Fruit fly (Drosophila melanogaster) whole organism, embryonic: ENCODE results near the gene Alg7.
A peak's percentile ranks its signal among the peaks of the same experiment; 100 is the strongest.

Source experiments
- ATbp ChIP-seq: fragments of 200-800 bp; sonication (Bioruptor generic); optimal IDR thresholded peaks from 2 replicates; lab custom pipeline; 2017; ENCODE audit warnings: missing biosample characterization, mild to moderate bottlenecking, missing genetic modification characterization, missing genetic modification reagents
- Ada2b ChIP-seq: fragments of 200-800 bp; sonication (Bioruptor generic); IDR thresholded peaks from 2 replicates; pipeline ENCODE4 v1.3.6; 2022; ENCODE audit warnings: missing biosample characterization, missing genetic modification characterization
- Antp ChIP-seq: fragments of 200-800 bp; sonication (Bioruptor generic); optimal IDR thresholded peaks from 3 replicates; lab custom pipeline; 2016; ENCODE audit warnings: missing biosample characterization, missing genetic modification characterization
- Atf3 ChIP-seq: fragments of 200-800 bp; sonication (Bioruptor generic); optimal IDR thresholded peaks from 3 replicates; lab custom pipeline; 2016; ENCODE audit warnings: missing biosample characterization, missing genetic modification characterization
- Atf6 ChIP-seq: fragments of 200-800 bp; sonication (Bioruptor generic); IDR thresholded peaks from 2 replicates; pipeline ENCODE4 v1.3.6; 2022; ENCODE audit warnings: missing biosample characterization, missing genetic modification characterization
- Bdp1 ChIP-seq: fragments of 200-800 bp; sonication (Bioruptor generic); optimal IDR thresholded peaks from 3 replicates; lab custom pipeline; 2016; ENCODE audit warnings: missing biosample characterization, missing genetic modification characterization
- CG11696 ChIP-seq: fragments of 200-800 bp; sonication (Bioruptor generic); IDR thresholded peaks from 2 replicates; pipeline ENCODE4 v1.3.6; 2022; ENCODE audit warnings: missing biosample characterization, missing genetic modification characterization
- CG12744 ChIP-seq: fragments of 200-800 bp; sonication (Bioruptor generic); optimal IDR thresholded peaks from 2 replicates; lab custom pipeline; 2016; ENCODE audit warnings: missing biosample characterization, missing genetic modification characterization
- CG12769 ChIP-seq: fragments of 200-800 bp; sonication (Bioruptor generic); optimal IDR thresholded peaks from 2 replicates; lab custom pipeline; 2019; ENCODE audit warnings: missing biosample characterization, mild to moderate bottlenecking, missing genetic modification characterization, moderate library complexity
- CG12942 ChIP-seq: fragments of 200-800 bp; sonication (Bioruptor generic); optimal IDR thresholded peaks from 3 replicates; lab custom pipeline; 2016; ENCODE audit warnings: missing biosample characterization, missing genetic modification characterization
- CG13287 ChIP-seq: fragments of 200-800 bp; sonication (Bioruptor generic); IDR thresholded peaks from 2 replicates; pipeline ENCODE4 v1.3.6; 2022; ENCODE audit warnings: missing biosample characterization, missing genetic modification characterization; ENCODE audit not compliant: partially characterized antibody
- CG13775 ChIP-seq: fragments of 200-800 bp; sonication (Bioruptor generic); optimal IDR thresholded peaks from 3 replicates; lab custom pipeline; 2017; ENCODE audit warnings: missing biosample characterization, mild to moderate bottlenecking, missing genetic modification characterization
- CG15479 ChIP-seq: fragments of 200-800 bp; sonication (Bioruptor generic); optimal IDR thresholded peaks from 3 replicates; lab custom pipeline; 2019; ENCODE audit warnings: missing biosample characterization, mild to moderate bottlenecking, missing genetic modification characterization, moderate library complexity
- CG16863 ChIP-seq: fragments of 200-800 bp; sonication (Bioruptor generic); optimal IDR thresholded peaks from 3 replicates; lab custom pipeline; 2016; ENCODE audit warnings: missing biosample characterization, missing genetic modification characterization
- CG17829 ChIP-seq: fragments of 200-800 bp; optimal IDR thresholded peaks from 2 replicates; lab custom pipeline; 2019; ENCODE audit warnings: missing biosample characterization, mild to moderate bottlenecking, missing genetic modification characterization, moderate library complexity
- CG2875 ChIP-seq: fragments of 200-800 bp; sonication (Bioruptor generic); optimal IDR thresholded peaks from 2 replicates; lab custom pipeline; 2017; ENCODE audit warnings: missing biosample characterization, mild to moderate bottlenecking, missing genetic modification characterization, missing genetic modification reagents
- CG2889 ChIP-seq: fragments of 200-800 bp; sonication (Bioruptor generic); IDR thresholded peaks from 3 replicates; pipeline ENCODE4 v1.3.6; 2022; ENCODE audit warnings: missing biosample characterization, missing genetic modification characterization
- CG31365 ChIP-seq: fragments of 200-800 bp; sonication (Bioruptor generic); optimal IDR thresholded peaks from 2 replicates; lab custom pipeline; 2018; ENCODE audit warnings: missing biosample characterization, mild to moderate bottlenecking, missing genetic modification characterization
- CG34422 ChIP-seq: fragments of 200-800 bp; sonication (Bioruptor generic); IDR thresholded peaks from 3 replicates; pipeline ENCODE4 v1.3.6; 2022; ENCODE audit warnings: missing biosample characterization, missing genetic modification characterization
- CG4854 ChIP-seq: fragments of 200-800 bp; sonication (Bioruptor generic); optimal IDR thresholded peaks from 2 replicates; lab custom pipeline; 2016; ENCODE audit warnings: missing biosample characterization, missing genetic modification characterization, inconsistent platforms
- CG6683 ChIP-seq: fragments of 200-800 bp; sonication (Bioruptor generic); optimal IDR thresholded peaks from 2 replicates; lab custom pipeline; 2017; ENCODE audit warnings: missing biosample characterization, mild to moderate bottlenecking, missing genetic modification characterization, missing genetic modification reagents
- CG6813 ChIP-seq: fragments of 200-800 bp; sonication (Bioruptor generic); optimal IDR thresholded peaks from 2 replicates; lab custom pipeline; 2017; ENCODE audit warnings: missing biosample characterization, missing genetic modification characterization, mild to moderate bottlenecking, moderate library complexity, missing genetic modification reagents
- CG7786 ChIP-seq: fragments of 200-800 bp; sonication (Bioruptor generic); optimal IDR thresholded peaks from 2 replicates; lab custom pipeline; 2016; ENCODE audit warnings: missing biosample characterization, missing genetic modification characterization
- CG8290 ChIP-seq, 3 experiments: fragments of 200-800 bp; sonication (Bioruptor generic); optimal IDR thresholded peaks; 2 replicates each; lab custom pipeline; 2016 to 2019; ENCODE audit warnings: missing biosample characterization in 3 of 3, missing genetic modification characterization in 3 of 3, mild to moderate bottlenecking in 2 of 3, moderate library complexity in 1 of 3
- CG9876 ChIP-seq: fragments of 200-800 bp; sonication (Bioruptor generic); optimal IDR thresholded peaks from 2 replicates; lab custom pipeline; 2016; ENCODE audit warnings: missing biosample characterization, missing genetic modification characterization
- CHES-1-like ChIP-seq: fragments of 200-800 bp; sonication (Bioruptor generic); optimal IDR thresholded peaks from 2 replicates; lab custom pipeline; 2016; ENCODE audit warnings: missing biosample characterization, missing genetic modification characterization
- Dad ChIP-seq: fragments of 200-800 bp; sonication (Bioruptor generic); optimal IDR thresholded peaks from 3 replicates; lab custom pipeline; 2016; ENCODE audit warnings: missing biosample characterization, missing genetic modification characterization
- Hey ChIP-seq: fragments of 200-800 bp; sonication (Bioruptor generic); optimal IDR thresholded peaks from 3 replicates; lab custom pipeline; 2018; ENCODE audit warnings: missing biosample characterization, mild to moderate bottlenecking, missing genetic modification characterization
- HmgZ ChIP-seq: fragments of 200-800 bp; sonication (Bioruptor generic); optimal IDR thresholded peaks from 2 replicates; lab custom pipeline; 2018; ENCODE audit warnings: missing biosample characterization, mild to moderate bottlenecking, missing genetic modification characterization
- Hr78 ChIP-seq, 2 experiments: fragments of 200-800 bp in 1 of 2; fragments of >200 bp in 1 of 2; sonication (Bioruptor generic) in 1 of 2; optimal IDR thresholded peaks; 2 replicates each; lab custom pipeline; 2017 to 2019; ENCODE audit warnings: missing biosample characterization in 2 of 2, missing genetic modification characterization in 2 of 2, mild to moderate bottlenecking in 1 of 2, moderate library complexity in 1 of 2
- Mes4 ChIP-seq: fragments of 200-800 bp; sonication (Bioruptor generic); optimal IDR thresholded peaks from 2 replicates; lab custom pipeline; 2016; ENCODE audit warnings: missing biosample characterization, missing genetic modification characterization
- Ravus ChIP-seq: fragments of 200-800 bp; sonication (Bioruptor generic); IDR thresholded peaks from 2 replicates; pipeline ENCODE4 v1.3.6; 2022; ENCODE audit warnings: missing biosample characterization, missing genetic modification characterization
- Rfx ChIP-seq: fragments of 200-800 bp; sonication (Bioruptor generic); IDR thresholded peaks from 2 replicates; pipeline ENCODE4 v1.3.6; 2022; ENCODE audit warnings: missing biosample characterization, missing genetic modification characterization
- Sox102F ChIP-seq: fragments of 200-800 bp; sonication (Bioruptor generic); optimal IDR thresholded peaks from 2 replicates; lab custom pipeline; 2018; ENCODE audit warnings: missing biosample characterization, mild to moderate bottlenecking, missing genetic modification characterization, moderate library complexity
- br ChIP-seq: fragments of >200 bp; optimal IDR thresholded peaks from 2 replicates; lab custom pipeline; 2017
- chif ChIP-seq, 2 experiments: fragments of 200-800 bp; sonication (Bioruptor generic); optimal IDR thresholded peaks; 3 replicates each; lab custom pipeline; 2016; ENCODE audit warnings: missing biosample characterization in 2 of 2, missing genetic modification characterization in 2 of 2
- crp ChIP-seq, 2 experiments: fragments of 200-800 bp; sonication (Bioruptor generic); optimal IDR thresholded peaks; 2 replicates in 1 of 2; 3 replicates in 1 of 2; lab custom pipeline; 2017; ENCODE audit warnings: missing biosample characterization in 2 of 2, missing genetic modification characterization in 2 of 2, mild to moderate bottlenecking in 1 of 2, moderate library complexity in 1 of 2
- dm ChIP-seq: fragments of 200-800 bp; sonication (Bioruptor generic); optimal IDR thresholded peaks from 3 replicates; lab custom pipeline; 2016; ENCODE audit warnings: missing biosample characterization, missing genetic modification characterization
- dmrt99B ChIP-seq: fragments of 200-800 bp; sonication (Bioruptor generic); optimal IDR thresholded peaks from 2 replicates; lab custom pipeline; 2018; ENCODE audit warnings: missing biosample characterization, mild to moderate bottlenecking, missing genetic modification characterization, moderate library complexity
- dysf ChIP-seq: fragments of 200-800 bp; sonication (Bioruptor generic); IDR thresholded peaks from 3 replicates; pipeline ENCODE4 v1.3.6; 2022; ENCODE audit warnings: missing biosample characterization, missing genetic modification characterization
- gsb-n ChIP-seq: fragments of 200-800 bp; sonication (Bioruptor generic); optimal IDR thresholded peaks from 3 replicates; lab custom pipeline; 2018; ENCODE audit warnings: missing biosample characterization, mild to moderate bottlenecking, missing genetic modification characterization
- luna ChIP-seq: fragments of 200-800 bp; sonication (Bioruptor generic); optimal IDR thresholded peaks from 2 replicates; lab custom pipeline; 2016; ENCODE audit warnings: missing biosample characterization, missing genetic modification characterization
- p53 ChIP-seq: fragments of 200-800 bp; sonication (Bioruptor generic); optimal IDR thresholded peaks from 2 replicates; lab custom pipeline; 2016; ENCODE audit warnings: missing biosample characterization, missing genetic modification characterization
- pfk ChIP-seq: fragments of 200-800 bp; sonication (Bioruptor generic); optimal IDR thresholded peaks from 2 replicates; lab custom pipeline; 2018; ENCODE audit warnings: missing biosample characterization, mild to moderate bottlenecking, missing genetic modification characterization, moderate library complexity
- pzg ChIP-seq: fragments of 200-800 bp; sonication (Bioruptor generic); optimal IDR thresholded peaks from 3 replicates; lab custom pipeline; 2018; ENCODE audit warnings: missing biosample characterization, mild to moderate bottlenecking, missing genetic modification characterization, moderate library complexity
- shn ChIP-seq: fragments of 200-800 bp; sonication (Bioruptor generic); optimal IDR thresholded peaks from 3 replicates; lab custom pipeline; 2016; ENCODE audit warnings: missing biosample characterization, missing genetic modification characterization
- twi ChIP-seq: fragments of 200-800 bp; optimal IDR thresholded peaks from 2 replicates; lab custom pipeline; 2019; ENCODE audit warnings: missing biosample characterization, mild to moderate bottlenecking, missing genetic modification characterization, moderate library complexity
- vvl ChIP-seq: fragments of 200-800 bp; sonication (Bioruptor generic); IDR thresholded peaks from 2 replicates; pipeline ENCODE4 v1.3.6; 2022; ENCODE audit warnings: missing biosample characterization, missing genetic modification characterization
- wek ChIP-seq: fragments of 200-800 bp; sonication (Bioruptor generic); optimal IDR thresholded peaks from 3 replicates; lab custom pipeline; 2018; ENCODE audit warnings: missing biosample characterization, mild to moderate bottlenecking, missing genetic modification characterization, moderate library complexity
- zen ChIP-seq: fragments of 200-800 bp; sonication (Bioruptor generic); optimal IDR thresholded peaks from 3 replicates; lab custom pipeline; 2018; ENCODE audit warnings: missing biosample characterization, mild to moderate bottlenecking, missing genetic modification characterization, moderate library complexity

The Alg7 gene

DNA sequence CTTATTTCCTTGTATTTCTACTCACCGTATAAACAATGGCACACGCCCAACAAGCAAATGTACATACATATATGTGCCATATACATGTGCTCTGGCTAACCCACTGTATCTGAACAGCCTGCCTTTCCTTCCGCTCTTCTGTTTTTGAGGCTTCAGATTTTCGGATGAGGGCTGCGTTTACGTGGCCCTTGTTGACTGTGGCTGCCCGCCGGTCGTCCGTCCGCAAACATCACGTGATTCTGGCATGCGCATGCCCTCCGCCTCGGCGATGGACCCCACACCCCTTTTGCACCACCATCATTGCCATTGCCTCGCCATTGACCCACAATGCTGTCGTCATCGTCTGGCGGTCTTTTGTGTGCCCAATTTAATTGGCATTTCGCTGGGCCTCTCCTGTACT lies 26.2 kb downstream of the Alg7 start (continued):
- TF ChIP-seq p53 (GFP tag; lab: Kevin White, UChicago) (peak; percentile 25), CG4854 (no peak), CG6683 (GFP tag; lab: Kevin White, UChicago) (peak; percentile 64), Bdp1 (no peak), Dad (peak; percentile 3), shn (GFP tag; lab: Kevin White, UChicago) (peak; percentile 5), twi (tag; lab: Kevin White, UChicago) (peak; percentile 46), pfk (GFP tag; lab: Kevin White, UChicago) (peak; percentile 56), CG34422 (GFP tag; lab: Robert Waterston, UW) (peak; percentile 70; the same call in 1 of the 3 replicates), gsb-n (no peak), CG9876 (GFP tag; lab: Kevin White, UChicago) (peak; percentile 62), Hr78 (GFP tag; optimal IDR thresholded peaks at IDR 0.05; lab: Kevin White, UChicago) (peak in 1 of 2 experiments; percentile 17), CG11696 (GFP tag; lab: Robert Waterston, UW) (no peak), CG13287 (GFP tag; lab: Robert Waterston, UW) (peak; percentile 14; the same call in 1 of the 2 replicates), HmgZ (tag; lab: Kevin White, UChicago) (peak; percentile 7), Rfx (GFP tag; lab: Robert Waterston, UW) (peak; percentile 19; the same call in 1 of the 2 replicates), dysf (GFP tag; lab: Robert Waterston, UW) (peak; percentile 29; the same call in 1 of the 3 replicates), Ravus (GFP tag; lab: Robert Waterston, UW) (no peak), Atf6 (GFP tag; lab: Robert Waterston, UW) (peak; percentile 45; the same call in 1 of the 2 replicates), CG2875 (GFP tag; lab: Kevin White, UChicago) (peak; percentile 10), dm (peak; percentile 8), chif (GFP tag; optimal IDR thresholded peaks at IDR 0.05; lab: Kevin White, UChicago) (peak in 1 of 2 experiments; percentile 8), CG12769 (tag; lab: Kevin White, UChicago) (peak; percentile 85), Atf3 (GFP tag; lab: Kevin White, UChicago) (peak; percentile 44), crp (GFP tag; optimal IDR thresholded peaks at IDR 0.05; lab: Kevin White, UChicago) (peak in 1 of 2 experiments; percentile 7), pzg (GFP tag; lab: Kevin White, UChicago) (peak; percentile 3), CG17829 (tag; lab: Kevin White, UChicago) (peak; percentile 4), luna (GFP tag; lab: Kevin White, UChicago) (no peak), CG12942 (GFP tag; lab: Kevin White, UChicago) (no peak), wek (peak; percentile 26), CG16863 (no peak), CHES-1-like (GFP tag; lab: Kevin White, UChicago) (peak; percentile 8), ATbp (no peak), CG12744 (GFP tag; lab: Kevin White, UChicago) (peak; percentile 20), CG7786 (GFP tag; lab: Kevin White, UChicago) (peak; percentile 6), Sox102F (peak; percentile 14), Antp (GFP tag; lab: Kevin White, UChicago) (peak; percentile 12), Mes4 (GFP tag; lab: Kevin White, UChicago) (no peak), CG6813 (GFP tag; lab: Kevin White, UChicago) (peak; percentile 57), CG8290 (GFP tag; optimal IDR thresholded peaks at IDR 0.05; lab: Kevin White, UChicago) (peak; percentile 17), CG8290 (tag; optimal IDR thresholded peaks at IDR 0.05; lab: Kevin White, UChicago) (peak in 1 of 2 experiments; percentile 56), vvl (GFP tag; lab: Robert Waterston, UW) (peak; percentile 60; the same call in 1 of the 2 replicates), CG31365 (tag; lab: Kevin White, UChicago) (peak; percentile 41), Hey (tag; lab: Kevin White, UChicago) (peak; percentile 85), CG15479 (peak; percentile 12), Ada2b (GFP tag; lab: Robert Waterston, UW) (no peak), zen (tag; lab: Kevin White, UChicago) (no peak), br (lab: Kevin White, UChicago) (no peak), CG2889 (no peak), CG13775 (GFP tag; lab: Kevin White, UChicago) (peak; percentile 31), dmrt99B (tag; lab: Kevin White, UChicago) (peak; percentile 23)
